Worm (Caenorhabditis elegans): ENCODE measurements around the gene cnb-1.

Gene cnb-1

DNA sequence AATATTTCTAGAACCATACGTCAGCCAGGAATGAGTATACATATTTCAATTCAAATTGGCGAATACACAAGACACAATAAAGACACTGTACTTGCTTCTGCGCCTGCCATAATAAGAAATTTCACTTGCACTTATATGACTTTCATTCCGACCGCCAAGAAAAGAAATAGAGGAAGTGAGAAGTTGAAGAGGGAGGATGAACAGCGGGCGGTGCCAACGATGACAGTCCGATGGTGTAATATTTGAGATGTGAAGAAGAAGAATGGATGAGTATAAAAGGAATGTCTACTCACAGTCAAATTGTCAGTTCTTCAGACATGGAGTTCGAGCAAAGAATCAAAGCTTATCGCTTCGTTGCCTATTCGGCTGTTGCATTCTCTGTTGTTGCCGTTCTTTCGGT lies 9.5 kb downstream of the cnb-1 start, which contains the start of gene col-154:
TSS of gene col-154 (plus strand) at position 301 of the 400 bp plus-strand sequence.
- TF ChIP-seq xnd-1 (tag; optimal IDR thresholded peaks at IDR 0.05): no peak
- no peak for TF ChIP-seq madf-8 (GFP tag; conservative IDR thresholded peaks at IDR 0.05)
- no peak for TF ChIP-seq nhr-27 (tag; optimal IDR thresholded peaks at IDR 0.05)
- TF ChIP-seq rpc-1 (optimal IDR thresholded peaks at IDR 0.05): no peak
- no peak for TF ChIP-seq rpc-1 (tag; optimal IDR thresholded peaks at IDR 0.05)
- no peak for TF ChIP-seq F57C9.4 (tag; optimal IDR thresholded peaks at IDR 0.05)
- TF ChIP-seq aptf-2 (GFP tag; conservative IDR thresholded peaks at IDR 0.05): no peak
- no peak for TF ChIP-seq F52B5.7 (tag; optimal IDR thresholded peaks at IDR 0.05)
- no peak for TF ChIP-seq sea-2 (GFP tag; IDR thresholded peaks at IDR 0.05)
- TF ChIP-seq madf-10 (tag; optimal IDR thresholded peaks at IDR 0.05): no peak
- TF ChIP-seq ceh-91 (GFP tag; IDR thresholded peaks at IDR 0.05): no peak
- no peak for TF ChIP-seq nfyb-1 (GFP tag; IDR thresholded peaks at IDR 0.05)
- no peak for TF ChIP-seq lsl-1 (GFP tag; optimal IDR thresholded peaks at IDR 0.05)
- no peak for TF ChIP-seq attf-6 (GFP tag; IDR thresholded peaks at IDR 0.05)
- TF ChIP-seq hmg-1.2 (GFP tag; IDR thresholded peaks at IDR 0.05): no peak
- no peak for TF ChIP-seq him-1 (tag; optimal IDR thresholded peaks at IDR 0.05)
- no peak for TF ChIP-seq B0019.2 (GFP tag; conservative IDR thresholded peaks at IDR 0.05)

DNA sequence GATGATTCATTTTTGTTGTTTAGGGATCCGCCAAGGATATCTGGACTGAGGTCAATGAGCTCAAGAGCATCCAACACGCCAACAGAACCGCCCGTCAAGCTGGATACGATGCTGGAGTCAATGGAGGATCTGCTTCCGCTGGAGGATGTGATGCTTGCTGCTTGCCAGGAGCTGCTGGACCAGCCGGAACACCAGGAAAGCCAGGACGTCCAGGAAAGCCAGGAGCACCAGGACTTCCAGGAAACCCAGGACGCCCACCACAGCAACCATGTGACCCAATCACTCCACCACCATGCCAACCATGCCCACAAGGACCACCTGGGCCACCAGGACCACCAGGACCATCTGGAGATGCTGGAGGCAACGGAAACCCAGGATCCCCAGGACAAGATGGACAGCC lies 10.0 kb downstream of the cnb-1 start:
- peak; percentile 66; the same call in 1 of the 2 replicates for TF ChIP-seq egrh-3 (GFP tag; IDR thresholded peaks at IDR 0.05)

DNA sequence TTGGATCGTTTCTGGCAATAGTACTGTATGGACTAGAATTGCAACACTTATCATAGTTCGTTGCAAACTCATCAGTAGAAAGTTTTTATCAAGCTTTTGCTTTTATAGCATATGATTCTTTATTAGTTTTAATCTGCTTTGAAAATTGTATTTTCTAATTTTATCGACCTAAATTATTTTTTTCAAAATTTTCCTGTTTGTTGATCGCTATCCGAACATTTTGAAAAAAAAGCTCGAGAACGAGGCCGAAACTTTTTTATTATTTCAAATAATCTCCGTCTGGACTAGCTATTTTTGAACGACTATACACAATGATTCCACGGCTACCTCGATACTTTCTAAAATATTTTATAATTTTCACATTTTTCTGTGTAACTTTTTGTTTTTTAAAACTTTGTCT lies 10.9 kb downstream of the cnb-1 start, which contains the start of gene F55C10.4:
TSS of gene F55C10.4 (plus strand) at position 301 of the 400 bp plus-strand sequence.
- no peak for TF ChIP-seq F37B4.10 (GFP tag; IDR thresholded peaks at IDR 0.05)
- TF ChIP-seq tbp1 (GFP tag; optimal IDR thresholded peaks at IDR 0.05): no peak
- TF ChIP-seq cebp-2 (GFP tag; IDR thresholded peaks at IDR 0.05): no peak
- no peak for TF ChIP-seq aptf-3 (GFP tag; IDR thresholded peaks at IDR 0.05)
- TF ChIP-seq F57C9.4 (tag; optimal IDR thresholded peaks at IDR 0.05): no peak
- TF ChIP-seq Y67H2A.10 (GFP tag; conservative IDR thresholded peaks at IDR 0.05): no peak
- TF ChIP-seq ztf-6 (GFP tag; IDR thresholded peaks at IDR 0.05): no peak
- TF ChIP-seq madf-10 (tag; optimal IDR thresholded peaks at IDR 0.05): no peak
- no peak for TF ChIP-seq Y53G8AR.9 (GFP tag; conservative IDR thresholded peaks at IDR 0.05)
- TF ChIP-seq ztf-22 (GFP tag; optimal IDR thresholded peaks at IDR 0.05): no peak
- no peak for TF ChIP-seq F10E7.11 (tag; optimal IDR thresholded peaks at IDR 0.05)
- TF ChIP-seq him-1 (tag; optimal IDR thresholded peaks at IDR 0.05): no peak
- TF ChIP-seq T07F8.4 (tag; optimal IDR thresholded peaks at IDR 0.05): no peak
- no peak for TF ChIP-seq attf-6 (GFP tag; IDR thresholded peaks at IDR 0.05)
- TF ChIP-seq pbrm-1 (GFP tag; IDR thresholded peaks at IDR 0.05): no peak
- no peak for TF ChIP-seq madf-6 (GFP tag; IDR thresholded peaks at IDR 0.05)
- TF ChIP-seq attf-3 (GFP tag; conservative IDR thresholded peaks at IDR 0.05): no peak
- TF ChIP-seq hlh-26 (GFP tag; conservative IDR thresholded peaks at IDR 0.05): no peak
- no peak for TF ChIP-seq D2030.7 (GFP tag; IDR thresholded peaks at IDR 0.05)
- TF ChIP-seq snpc-3.4 (tag; optimal IDR thresholded peaks at IDR 0.05): no peak

ce11 chrV:11389776-11390175 lies 14.2 kb downstream of the cnb-1 start, which contains the start of gene col-155:
col-155 (minus strand) TSS chrV:11389876.
- TF ChIP-seq Y53G8AR.9 (GFP tag; conservative IDR thresholded peaks at IDR 0.05) (no peak), Y95B8A.8 (GFP tag; IDR thresholded peaks at IDR 0.05) (no peak), lin-54 (GFP tag; optimal IDR thresholded peaks at IDR 0.05) (no peak)

All from whole organism, young adult.